Worm (Caenorhabditis elegans): Measurements from ENCODE around the gene Y38F2AL.12.

Gene Y38F2AL.12

DNA sequence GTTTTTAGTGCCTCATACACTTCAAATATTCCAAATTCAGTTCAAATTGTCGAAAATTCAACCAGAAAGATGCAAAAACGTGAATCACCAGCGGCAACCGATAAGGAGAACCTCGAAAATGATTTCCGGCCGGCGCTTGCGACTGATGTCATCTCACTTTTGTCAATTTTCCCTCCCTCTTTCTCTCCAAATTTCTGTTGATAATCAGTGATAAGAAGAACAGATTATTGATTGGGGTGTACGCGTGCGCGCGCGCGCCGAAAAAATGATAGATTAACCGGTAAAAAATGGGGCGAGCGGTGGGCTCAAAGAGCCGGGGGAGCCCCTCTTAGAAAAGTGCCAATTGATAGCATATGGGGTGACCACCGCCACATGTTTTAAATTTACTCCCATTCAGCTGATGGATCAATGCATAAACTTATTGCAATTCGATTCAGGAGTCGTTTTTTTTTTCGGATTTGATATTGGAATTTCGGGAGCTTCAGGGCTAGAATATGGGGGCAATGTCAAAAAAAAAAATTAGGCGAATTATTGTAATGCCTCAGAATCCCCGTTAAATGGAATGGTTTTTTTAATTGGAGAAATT, 31.8 kb upstream of the Y38F2AL.12 start (continued):
- no peak for TF ChIP-seq daf-16 (GFP tag; optimal IDR thresholded peaks at IDR 0.05)
- TF ChIP-seq daf-16 (tag; optimal IDR thresholded peaks at IDR 0.05), result peak; percentile 41
- TF ChIP-seq unc-39 (tag; optimal IDR thresholded peaks at IDR 0.05), result no peak
- TF ChIP-seq Y48G9A.11 (GFP tag; IDR thresholded peaks at IDR 0.05), result no peak

DNA sequence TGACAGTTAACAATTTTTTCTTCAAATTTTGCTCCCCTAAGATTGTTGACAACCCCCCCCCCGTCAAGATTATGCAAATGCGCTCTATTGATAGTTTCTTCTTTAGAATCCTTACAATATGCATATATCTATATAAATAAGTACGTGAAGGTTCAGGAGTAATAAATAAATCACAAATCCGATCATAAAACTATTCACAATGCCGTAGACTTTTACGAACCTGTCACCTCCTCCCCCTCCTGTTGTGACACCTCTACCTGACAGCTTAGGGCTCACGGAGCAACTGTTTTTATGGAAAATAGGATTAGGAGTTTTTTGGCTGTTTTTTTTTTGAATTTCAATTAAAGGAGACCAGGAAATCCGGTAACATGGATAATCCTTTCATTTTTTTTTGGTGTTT, 24.3 kb upstream of the Y38F2AL.12 start:
- TF ChIP-seq zfp-3 (GFP tag; conservative IDR thresholded peaks at IDR 0.05) (no peak), aha-1 (tag) (no peak), egl-27 (tag; optimal IDR thresholded peaks at IDR 0.05) (no peak), hmg-1.1 (GFP tag; IDR thresholded peaks at IDR 0.05) (no peak), nhr-42 (GFP tag; IDR thresholded peaks at IDR 0.05) (no peak), zfp-2 (tag; optimal IDR thresholded peaks at IDR 0.05) (no peak), tag-97 (GFP tag; IDR thresholded peaks at IDR 0.05) (no peak), cey-2 (tag; optimal IDR thresholded peaks at IDR 0.05; ENCODE audit: borderline replicate concordance, insufficient read depth) (no peak), skn-1 (tag; optimal IDR thresholded peaks at IDR 0.05) (no peak), attf-4 (tag; optimal IDR thresholded peaks at IDR 0.05) (no peak), ceh-20 (GFP tag; IDR thresholded peaks at IDR 0.05) (no peak), D1046.2 (GFP tag; IDR thresholded peaks at IDR 0.05) (no peak), nhr-237 (tag; optimal IDR thresholded peaks at IDR 0.05) (no peak)

DNA sequence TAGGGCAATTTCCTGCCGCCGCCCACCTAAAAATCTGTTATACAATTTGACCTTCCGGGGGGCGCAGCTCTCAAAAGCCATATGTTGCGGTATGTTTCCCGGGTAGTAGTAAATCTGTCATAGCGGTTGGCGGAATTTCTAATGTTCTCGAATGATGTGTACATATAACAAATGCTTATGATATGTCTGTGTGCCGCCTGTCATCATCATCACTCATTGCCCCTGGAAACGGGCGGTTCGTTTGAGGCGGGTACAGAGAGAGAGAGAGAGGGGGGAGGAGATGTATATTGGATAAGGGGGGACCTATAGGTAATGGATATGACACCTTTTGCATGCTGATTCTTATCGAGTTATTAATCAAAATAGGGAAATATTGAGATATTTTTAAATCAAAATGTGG, 19.7 kb upstream of the Y38F2AL.12 start:
- TF ChIP-seq nhr-28 (tag; optimal IDR thresholded peaks at IDR 0.05) (no peak), vab-7 (GFP tag; IDR thresholded peaks at IDR 0.05) (no peak), ceh-20 (GFP tag; IDR thresholded peaks at IDR 0.05) (no peak), nhr-11 (tag; optimal IDR thresholded peaks at IDR 0.05) (no peak), ceh-82 (tag; optimal IDR thresholded peaks at IDR 0.05) (no peak), zip-11 (GFP tag; IDR thresholded peaks at IDR 0.05) (no peak)

ce11 chrIV:2298388-2298787, 18.0 kb upstream of the Y38F2AL.12 start:
- no peak for TF ChIP-seq mxl-2 (GFP tag; conservative IDR thresholded peaks at IDR 0.05)
- TF ChIP-seq tra-1 (GFP tag; IDR thresholded peaks at IDR 0.05), result no peak
- no peak for TF ChIP-seq vab-7 (GFP tag; IDR thresholded peaks at IDR 0.05)
- TF ChIP-seq daf-8 (GFP tag; IDR thresholded peaks at IDR 0.05), result no peak
- TF ChIP-seq dve-1 (tag; optimal IDR thresholded peaks at IDR 0.05; ENCODE audit: insufficient read depth), result no peak
- TF ChIP-seq lin-15B (tag; optimal IDR thresholded peaks at IDR 0.05), result no peak
- TF ChIP-seq ceh-62 (tag; optimal IDR thresholded peaks at IDR 0.05), result no peak
- no peak for TF ChIP-seq zip-11 (GFP tag; IDR thresholded peaks at IDR 0.05)
- TF ChIP-seq nhr-102 (tag; optimal IDR thresholded peaks at IDR 0.05), result no peak
- no peak for TF ChIP-seq snpc-1.2 (GFP tag; IDR thresholded peaks at IDR 0.05)
- TF ChIP-seq F10B5.3 (tag; optimal IDR thresholded peaks at IDR 0.05), result no peak
- no peak for TF ChIP-seq dpl-1 (GFP tag; optimal IDR thresholded peaks at IDR 0.05)
- TF ChIP-seq nhr-41 (GFP tag; IDR thresholded peaks at IDR 0.05), result no peak
- TF ChIP-seq hif-1 (tag; optimal IDR thresholded peaks at IDR 0.05), result no peak
- no peak for TF ChIP-seq nhr-28 (tag; optimal IDR thresholded peaks at IDR 0.05)
- no peak for TF ChIP-seq arid-1 (GFP tag; conservative IDR thresholded peaks at IDR 0.05)
- TF ChIP-seq rbr-2 (tag; optimal IDR thresholded peaks at IDR 0.05), result no peak
- TF ChIP-seq F26F4.8 (GFP tag; conservative IDR thresholded peaks at IDR 0.05), result no peak
- no peak for TF ChIP-seq nhr-25 (tag; optimal IDR thresholded peaks at IDR 0.05; ENCODE audit: borderline replicate concordance, insufficient read depth)
- TF ChIP-seq zfp-2 (tag; optimal IDR thresholded peaks at IDR 0.05), result no peak

Data from whole organism, L4 larva.